Fruit fly (Drosophila melanogaster): Measurements from ENCODE around the gene bves.

Gene bves

DNA sequence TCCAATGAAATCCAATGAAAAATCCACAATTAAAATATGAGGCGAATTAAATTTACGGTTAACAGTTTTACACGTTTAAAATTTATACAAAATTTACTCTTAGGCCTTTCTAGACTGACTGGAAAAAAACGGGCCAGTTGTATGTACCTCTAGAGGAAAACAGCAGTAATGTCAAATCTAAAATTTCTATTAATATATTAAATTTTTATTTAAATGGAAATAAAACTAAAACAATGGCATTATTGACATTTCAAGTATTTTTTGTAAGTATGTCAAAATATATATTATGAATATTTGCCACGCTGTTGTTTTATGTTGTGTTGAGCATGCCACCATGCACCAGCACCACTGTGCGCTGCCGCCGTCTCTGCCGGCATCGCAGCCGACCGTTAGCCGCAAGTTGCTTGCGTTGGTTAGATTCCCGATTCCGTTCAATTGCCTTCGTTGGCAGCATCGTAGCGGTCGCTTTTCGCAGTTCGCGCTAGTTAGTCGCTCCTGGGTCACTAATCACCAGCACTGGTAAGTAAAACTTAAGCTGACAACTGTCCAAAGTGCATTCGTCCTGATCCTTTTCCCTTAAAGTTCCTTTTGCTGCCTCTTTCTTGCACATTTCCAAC lies 8.8 kb upstream of the bves start, which contains the start of gene Cbs (continued):
- no peak for TF ChIP-seq Nf-YA (GFP tag; IDR thresholded peaks at IDR 0.05)
- 0 out of 3 replicates have a peak, but pooled peaks have one; percentile 23 for TF ChIP-seq CG6175 (GFP tag; IDR thresholded peaks at IDR 0.05)
- peak; percentile 69 for TF ChIP-seq Xbp1 (GFP tag; optimal IDR thresholded peaks at IDR 0.05)
- TF ChIP-seq nerfin-1 (tag; optimal IDR thresholded peaks at IDR 0.05): peak; percentile 29
- TF ChIP-seq HLH3B (GFP tag; IDR thresholded peaks at IDR 0.05): peak; percentile 54
- peak; percentile 75 for TF ChIP-seq grau (tag; optimal IDR thresholded peaks at IDR 0.05)
- TF ChIP-seq CG2678 (tag; optimal IDR thresholded peaks at IDR 0.05): peak; percentile 84
- TF ChIP-seq lov (optimal IDR thresholded peaks at IDR 0.05): no peak
- 0 out of 3 replicates have a peak, but pooled peaks have one; percentile 37 for TF ChIP-seq lov (GFP tag; IDR thresholded peaks at IDR 0.05)
- TF ChIP-seq disco-r (GFP tag; optimal IDR thresholded peaks at IDR 0.05): no peak
- TF ChIP-seq gsb (GFP tag; IDR thresholded peaks at IDR 0.05): peak; percentile 44; the same call in 1 of the 2 replicates
- peak; percentile 49 for TF ChIP-seq MBD-R2 (GFP tag; IDR thresholded peaks at IDR 0.05)
- TF ChIP-seq CG8765 (GFP tag; IDR thresholded peaks at IDR 0.05): peak; percentile 46; the same call in 1 of the 2 replicates
- no peak for TF ChIP-seq Sry-δ (GFP tag; optimal IDR thresholded peaks at IDR 0.05)
- TF ChIP-seq D19B (GFP tag; optimal IDR thresholded peaks at IDR 0.05): peak; percentile 67
- no peak for TF ChIP-seq her (GFP tag; optimal IDR thresholded peaks at IDR 0.05)
- no peak for TF ChIP-seq CG9797 (GFP tag; optimal IDR thresholded peaks at IDR 0.05)
- peak; percentile 51 for TF ChIP-seq B-H2 (GFP tag; optimal IDR thresholded peaks at IDR 0.05)
- TF ChIP-seq Dref (GFP tag; IDR thresholded peaks at IDR 0.05): no peak
- peak; percentile 50; the same call in 1 of the 2 replicates for TF ChIP-seq Taf1 (GFP tag; IDR thresholded peaks at IDR 0.05)
- peak; percentile 46; the same call in 1 of the 2 replicates for TF ChIP-seq CG4730 (GFP tag; IDR thresholded peaks at IDR 0.05)
- no peak for TF ChIP-seq insv (GFP tag; optimal IDR thresholded peaks at IDR 0.05)
- TF ChIP-seq CG1529 (GFP tag; optimal IDR thresholded peaks at IDR 0.05): no peak
- TF ChIP-seq Myb (GFP tag; optimal IDR thresholded peaks at IDR 0.05): no peak
- peak; percentile 50 for TF ChIP-seq Chrac-16 (GFP tag; optimal IDR thresholded peaks at IDR 0.05)
- peak; percentile 75 for TF ChIP-seq CG6689 (GFP tag; IDR thresholded peaks at IDR 0.05)
- no peak for TF ChIP-seq hbn (GFP tag; IDR thresholded peaks at IDR 0.05; ENCODE audit: partially characterized antibody)
- TF ChIP-seq CG16815 (GFP tag; optimal IDR thresholded peaks at IDR 0.05): peak; percentile 57
- TF ChIP-seq Camta (GFP tag; optimal IDR thresholded peaks at IDR 0.05): no peak
- TF ChIP-seq repo (GFP tag; optimal IDR thresholded peaks at IDR 0.05): no peak
- peak; percentile 21; the same call in 1 of the 2 replicates for TF ChIP-seq ro (GFP tag; IDR thresholded peaks at IDR 0.05)
- peak; percentile 73 for TF ChIP-seq lmd (GFP tag; IDR thresholded peaks at IDR 0.05)
- no peak for TF ChIP-seq BEAF-32 (GFP tag; optimal IDR thresholded peaks at IDR 0.05)
- no peak for TF ChIP-seq CG2202 (tag; optimal IDR thresholded peaks at IDR 0.05)
- no peak for TF ChIP-seq ac (GFP tag; optimal IDR thresholded peaks at IDR 0.05)
- TF ChIP-seq emc (GFP tag; optimal IDR thresholded peaks at IDR 0.05): no peak
- peak; percentile 18 for TF ChIP-seq ATbp (GFP tag; optimal IDR thresholded peaks at IDR 0.05)
- no peak for TF ChIP-seq CG6854 (GFP tag; optimal IDR thresholded peaks at IDR 0.05)
- no peak for TF ChIP-seq usp (GFP tag; optimal IDR thresholded peaks at IDR 0.05)

DNA sequence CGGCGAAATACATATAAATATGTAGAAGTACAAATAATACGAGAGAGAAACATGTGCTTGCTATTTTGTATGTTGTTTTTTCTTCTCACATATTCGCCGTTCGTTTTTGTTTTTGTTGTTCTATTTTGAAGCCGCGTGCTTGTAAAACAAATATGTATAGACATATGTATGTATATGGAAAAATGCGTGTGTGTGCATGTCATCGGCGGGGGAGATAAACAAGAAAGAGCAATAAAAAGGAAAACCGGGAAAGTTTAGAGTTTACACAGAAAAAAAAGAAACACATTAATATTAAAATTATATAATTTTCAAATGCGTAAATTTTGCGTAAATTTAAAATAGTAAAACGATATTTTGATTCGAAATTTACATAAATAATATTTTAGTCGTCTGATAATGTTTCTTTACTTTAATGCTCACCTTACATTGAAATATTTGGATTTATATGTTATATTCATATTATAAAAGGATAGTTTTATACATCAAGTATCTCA lies 8.3 kb upstream of the bves start:
- peak; percentile 35 for TF ChIP-seq CG7987 (GFP tag; optimal IDR thresholded peaks at IDR 0.05)
- no peak for TF ChIP-seq zfh2 (GFP tag; optimal IDR thresholded peaks at IDR 0.05)
- TF ChIP-seq Chrac-16 (GFP tag; optimal IDR thresholded peaks at IDR 0.05): no peak
- TF ChIP-seq dmrt11E (tag; optimal IDR thresholded peaks at IDR 0.05): peak; percentile 40
- no peak for TF ChIP-seq amos (GFP tag; IDR thresholded peaks at IDR 0.05; ENCODE audit: partially characterized antibody)
- TF ChIP-seq CG6813 (GFP tag; optimal IDR thresholded peaks at IDR 0.05): peak; percentile 6
- peak; percentile 44 for TF ChIP-seq mirr (GFP tag; optimal IDR thresholded peaks at IDR 0.05)
- TF ChIP-seq Fer3 (tag; optimal IDR thresholded peaks at IDR 0.05): peak; percentile 9
- TF ChIP-seq CG10147 (GFP tag; optimal IDR thresholded peaks at IDR 0.05): peak; percentile 14
- no peak for TF ChIP-seq CG2116 (GFP tag; optimal IDR thresholded peaks at IDR 0.05)
- TF ChIP-seq CG10321 (GFP tag; IDR thresholded peaks at IDR 0.05): no peak
- TF ChIP-seq Mrtf (GFP tag; IDR thresholded peaks at IDR 0.05): no peak
- TF ChIP-seq CG32772 (GFP tag; IDR thresholded peaks at IDR 0.05): peak; percentile 42
- no peak for TF ChIP-seq CG7271 (tag; optimal IDR thresholded peaks at IDR 0.05)

Data from whole organism, embryonic.